Worm (Caenorhabditis elegans): ENCODE data around the gene cct-2.

- TF ChIP-seq ceh-82 (tag; optimal IDR thresholded peaks at IDR 0.05) (no peak), lin-39 (tag; optimal IDR thresholded peaks at IDR 0.05) (no peak), ama-1 (optimal IDR thresholded peaks at IDR 0.05) (no peak), daf-12 (tag; optimal IDR thresholded peaks at IDR 0.05) (no peak), elt-3 (tag; optimal IDR thresholded peaks at IDR 0.05) (no peak), fos-1 (tag; optimal IDR thresholded peaks at IDR 0.05) (no peak), fkh-2 (tag; optimal IDR thresholded peaks at IDR 0.05) (no peak), zag-1 (tag; optimal IDR thresholded peaks at IDR 0.05) (no peak), pha-4 (tag; optimal IDR thresholded peaks at IDR 0.05) (no peak), pqm-1 (tag; optimal IDR thresholded peaks at IDR 0.05) (peak; percentile 24), nhr-12 (tag; optimal IDR thresholded peaks at IDR 0.05) (no peak)
These were observed 31.6 kb upstream of the cct-2 start for ce11 chrII:8895895-8896294.
